Fruit fly (Drosophila melanogaster): ENCODE data around the gene CG4375.

The CG4375 gene

DNA sequence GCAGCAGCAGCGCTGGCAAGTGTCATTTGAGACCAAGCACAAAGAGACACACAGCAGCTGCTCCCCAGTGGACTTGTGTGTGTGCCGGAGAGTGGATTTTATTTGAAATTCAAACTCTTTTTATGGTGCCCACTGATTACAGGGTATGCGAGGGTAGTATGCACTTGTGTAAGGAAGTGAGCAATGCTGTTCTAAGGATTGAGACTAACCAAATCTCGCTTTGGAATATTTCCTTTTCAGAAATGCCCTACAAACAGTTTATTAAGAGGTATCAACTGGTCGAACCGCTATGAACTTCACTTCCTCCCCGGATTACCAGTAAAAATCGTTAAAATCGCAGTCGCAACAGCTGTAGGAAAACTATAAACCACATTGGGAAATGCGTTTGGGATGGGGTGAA lies 49.1 kb upstream of the CG4375 start (continued):
- TF ChIP-seq fd102C (GFP tag; optimal IDR thresholded peaks at IDR 0.05) = peak; percentile 92
- TF ChIP-seq CG10147 (GFP tag; optimal IDR thresholded peaks at IDR 0.05) = peak; percentile 68
- peak; percentile 56 for TF ChIP-seq scrt (GFP tag; optimal IDR thresholded peaks at IDR 0.05)
- peak; percentile 80 for TF ChIP-seq tap (tag; optimal IDR thresholded peaks at IDR 0.05)
- TF ChIP-seq ro (GFP tag; IDR thresholded peaks at IDR 0.05) = peak; percentile 88
- TF ChIP-seq knrl (GFP tag; IDR thresholded peaks at IDR 0.05; ENCODE audit: partially characterized antibody) = no peak
- peak; percentile 25 for TF ChIP-seq Hey (tag; optimal IDR thresholded peaks at IDR 0.05)
- TF ChIP-seq maf-S (GFP tag; optimal IDR thresholded peaks at IDR 0.05) = peak; percentile 87
- TF ChIP-seq tgo (GFP tag; IDR thresholded peaks at IDR 0.05) = peak; percentile 92
- peak; percentile 92 for TF ChIP-seq ems (GFP tag; optimal IDR thresholded peaks at IDR 0.05)
- TF ChIP-seq fd3F (GFP tag; optimal IDR thresholded peaks at IDR 0.05) = peak; percentile 50
- peak; percentile 93 for TF ChIP-seq dan (GFP tag; IDR thresholded peaks at IDR 0.05)
- peak; percentile 23 for TF ChIP-seq CG6854 (GFP tag; optimal IDR thresholded peaks at IDR 0.05)
- TF ChIP-seq CG3995 (GFP tag; optimal IDR thresholded peaks at IDR 0.05) = no peak
- TF ChIP-seq CHES-1-like (GFP tag; optimal IDR thresholded peaks at IDR 0.05) = peak; percentile 90
- TF ChIP-seq CG6683 (GFP tag; optimal IDR thresholded peaks at IDR 0.05) = no peak
- TF ChIP-seq CG13775 (GFP tag; optimal IDR thresholded peaks at IDR 0.05) = peak; percentile 85
- TF ChIP-seq peb (GFP tag; IDR thresholded peaks at IDR 0.05) = peak; percentile 92
- TF ChIP-seq vvl (GFP tag; IDR thresholded peaks at IDR 0.05) = peak; percentile 98
- TF ChIP-seq CG10209 (GFP tag; optimal IDR thresholded peaks at IDR 0.05) = peak; percentile 92
- TF ChIP-seq CG14014 (GFP tag; IDR thresholded peaks at IDR 0.05) = peak; percentile 91
- TF ChIP-seq gcm2 (GFP tag; optimal IDR thresholded peaks at IDR 0.05) = peak; percentile 65
- TF ChIP-seq CG4424 (GFP tag; optimal IDR thresholded peaks at IDR 0.05) = peak; percentile 94
- peak; percentile 36 for TF ChIP-seq CG13296 (GFP tag; optimal IDR thresholded peaks at IDR 0.05)
- TF ChIP-seq CG7745 (tag; optimal IDR thresholded peaks at IDR 0.05) = peak; percentile 23
- TF ChIP-seq rib (GFP tag; IDR thresholded peaks at IDR 0.05) = no peak
- peak; percentile 96 for TF ChIP-seq Abd-B (GFP tag; optimal IDR thresholded peaks at IDR 0.05)
- TF ChIP-seq Ssrp (tag; optimal IDR thresholded peaks at IDR 0.05) = peak; percentile 92
- TF ChIP-seq nerfin-2 (GFP tag; IDR thresholded peaks at IDR 0.05; ENCODE audit: partially characterized antibody) = no peak
- peak; percentile 100 for TF ChIP-seq sens (GFP tag)
- TF ChIP-seq sima (GFP tag; optimal IDR thresholded peaks at IDR 0.05) = peak; percentile 54
- peak; percentile 78; the same call in 2 of the 3 replicates for TF ChIP-seq sr (GFP tag; IDR thresholded peaks at IDR 0.05)
- TF ChIP-seq CG6254 (GFP tag; optimal IDR thresholded peaks at IDR 0.05) = peak; percentile 86
- peak; percentile 28 for TF ChIP-seq grn (GFP tag; optimal IDR thresholded peaks at IDR 0.05)
- peak; percentile 86 for TF ChIP-seq CG13624 (GFP tag; optimal IDR thresholded peaks at IDR 0.05)
- TF ChIP-seq CG31365 (tag; optimal IDR thresholded peaks at IDR 0.05) = peak; percentile 56
- peak; percentile 82 for TF ChIP-seq bowl (GFP tag; IDR thresholded peaks at IDR 0.05)
- TF ChIP-seq D19B (GFP tag; optimal IDR thresholded peaks at IDR 0.05) = peak; percentile 96
- peak; percentile 81 for TF ChIP-seq dm (GFP tag; optimal IDR thresholded peaks at IDR 0.05)
- peak; percentile 94 for TF ChIP-seq pum (GFP tag; optimal IDR thresholded peaks at IDR 0.05)
- no peak for TF ChIP-seq gfzf (GFP tag; optimal IDR thresholded peaks at IDR 0.05)
- peak; percentile 91 for TF ChIP-seq E2f1 (GFP tag; IDR thresholded peaks at IDR 0.05)
- peak; percentile 92 for TF ChIP-seq CG7839 (tag; optimal IDR thresholded peaks at IDR 0.05)
- peak; percentile 90 for TF ChIP-seq CoRest (tag; optimal IDR thresholded peaks at IDR 0.05)
- TF ChIP-seq sc (optimal IDR thresholded peaks at IDR 0.05) = no peak
- peak; percentile 95 for TF ChIP-seq sc (GFP tag; optimal IDR thresholded peaks at IDR 0.05)
- peak; percentile 91 to 93 for TF ChIP-seq Pdp1 (GFP tag; optimal IDR thresholded peaks at IDR 0.05)
- TF ChIP-seq CG3838 (GFP tag; optimal IDR thresholded peaks at IDR 0.05) = peak; percentile 78
- peak; percentile 96 for TF ChIP-seq CG8944 (GFP tag; optimal IDR thresholded peaks at IDR 0.05)
- peak; percentile 82 for TF ChIP-seq CG7556 (GFP tag; optimal IDR thresholded peaks at IDR 0.05)
- peak; percentile 93 for TF ChIP-seq lmd (GFP tag; IDR thresholded peaks at IDR 0.05)

All from whole organism, embryonic.